Fruit fly (Drosophila melanogaster) whole organism, embryonic: ENCODE measurements around the gene CG4041.

Source experiments
- Atf3 ChIP-seq: fragments of 200-800 bp; sonication (Bioruptor generic); optimal IDR thresholded peaks from 3 replicates; lab custom pipeline; 2016; ENCODE audit warnings: missing biosample characterization, missing genetic modification characterization
- CG10431 ChIP-seq: fragments of 200-800 bp; sonication (Bioruptor generic); optimal IDR thresholded peaks from 3 replicates; lab custom pipeline; 2018; ENCODE audit warnings: missing biosample characterization, mild to moderate bottlenecking, missing genetic modification characterization
- CG10462 ChIP-seq: fragments of 200-800 bp; sonication (Bioruptor generic); optimal IDR thresholded peaks from 2 replicates; lab custom pipeline; 2016; ENCODE audit warnings: missing biosample characterization, missing genetic modification characterization
- CG10959 ChIP-seq: fragments of 200-800 bp; sonication (Bioruptor generic); IDR thresholded peaks from 2 replicates; pipeline ENCODE4 v1.3.6; 2022; ENCODE audit warnings: missing biosample characterization, missing genetic modification characterization
- CG11247 ChIP-seq: fragments of 200-800 bp; sonication (Bioruptor generic); IDR thresholded peaks from 2 replicates; pipeline ENCODE4 v1.3.6; 2022; ENCODE audit warnings: missing biosample characterization, missing genetic modification characterization
- CG12659 ChIP-seq: fragments of 200-800 bp; sonication (Bioruptor generic); optimal IDR thresholded peaks from 3 replicates; lab custom pipeline; 2017; ENCODE audit warnings: mild to moderate bottlenecking, missing biosample characterization, missing genetic modification reagents, missing genetic modification characterization
- CG14667 ChIP-seq: fragments of 200-800 bp; sonication (Bioruptor generic); IDR thresholded peaks from 2 replicates; pipeline ENCODE4 v1.3.6; 2022; ENCODE audit warnings: missing biosample characterization, missing genetic modification characterization
- CG16779 ChIP-seq: fragments of 200-800 bp; sonication (Bioruptor generic); IDR thresholded peaks from 2 replicates; pipeline ENCODE4 v1.3.6; 2022; ENCODE audit warnings: missing biosample characterization, missing genetic modification characterization
- CG17186 ChIP-seq: fragments of 200-800 bp; sonication (Bioruptor generic); optimal IDR thresholded peaks from 3 replicates; lab custom pipeline; 2017; ENCODE audit warnings: missing biosample characterization, missing genetic modification reagents, missing genetic modification characterization
- CG17359 ChIP-seq: fragments of 200-800 bp; sonication (Bioruptor generic); optimal IDR thresholded peaks from 3 replicates; lab custom pipeline; 2018; ENCODE audit warnings: missing biosample characterization, mild to moderate bottlenecking, missing genetic modification characterization, moderate library complexity
- CG1792 ChIP-seq: fragments of 200-800 bp; sonication (Bioruptor generic); optimal IDR thresholded peaks from 2 replicates; lab custom pipeline; 2016; ENCODE audit warnings: missing biosample characterization, missing genetic modification characterization
- CG2712 ChIP-seq: fragments of 200-800 bp; optimal IDR thresholded peaks from 3 replicates; lab custom pipeline; 2019; ENCODE audit warnings: missing biosample characterization, mild to moderate bottlenecking, missing genetic modification characterization, moderate library complexity
- CG32772 ChIP-seq: fragments of 200-800 bp; sonication (Bioruptor generic); IDR thresholded peaks from 2 replicates; pipeline ENCODE4 v1.3.6; 2022; ENCODE audit warnings: missing biosample characterization, missing genetic modification characterization
- CG33213 ChIP-seq: fragments of 200-800 bp; sonication (Bioruptor generic); optimal IDR thresholded peaks from 3 replicates; lab custom pipeline; 2016; ENCODE audit warnings: missing biosample characterization, missing genetic modification characterization
- CG3726 ChIP-seq: fragments of 200-800 bp; sonication (Bioruptor generic); IDR thresholded peaks from 3 replicates; pipeline ENCODE4, ENCODE4 v1.3.6; 2022; ENCODE audit warnings: missing biosample characterization, missing genetic modification characterization
- CG3995 ChIP-seq: fragments of 200-800 bp; sonication (Bioruptor generic); optimal IDR thresholded peaks from 3 replicates; lab custom pipeline; 2016; ENCODE audit warnings: missing biosample characterization, missing genetic modification characterization
- CG4707 ChIP-seq: fragments of 200-800 bp; sonication (Bioruptor generic); optimal IDR thresholded peaks from 2 replicates; lab custom pipeline; 2018; ENCODE audit warnings: missing biosample characterization, mild to moderate bottlenecking, missing genetic modification characterization, moderate library complexity
- CG4854 ChIP-seq: fragments of 200-800 bp; sonication (Bioruptor generic); optimal IDR thresholded peaks from 2 replicates; lab custom pipeline; 2016; ENCODE audit warnings: missing biosample characterization, missing genetic modification characterization, inconsistent platforms
- CG5180 ChIP-seq: fragments of 200-800 bp; sonication (Bioruptor generic); optimal IDR thresholded peaks from 3 replicates; lab custom pipeline; 2017; ENCODE audit warnings: missing biosample characterization, missing genetic modification characterization, mild to moderate bottlenecking, moderate library complexity, missing genetic modification reagents
- CG6654 ChIP-seq: fragments of 200-800 bp; sonication (Bioruptor generic); optimal IDR thresholded peaks from 2 replicates; lab custom pipeline; 2017; ENCODE audit warnings: missing biosample characterization, mild to moderate bottlenecking, missing genetic modification characterization
- CG7928 ChIP-seq: fragments of 200-800 bp; sonication (Bioruptor generic); optimal IDR thresholded peaks from 2 replicates; lab custom pipeline; 2017; ENCODE audit warnings: missing biosample characterization, mild to moderate bottlenecking, missing genetic modification characterization
- CG7963 ChIP-seq: fragments of 200-800 bp; sonication (Bioruptor generic); IDR thresholded peaks from 3 replicates; pipeline ENCODE4 v1.3.6; 2022; ENCODE audit warnings: missing biosample characterization, missing genetic modification characterization; ENCODE audit not compliant: partially characterized antibody
- CoRest ChIP-seq: fragments of 200-800 bp; sonication (Bioruptor generic); optimal IDR thresholded peaks from 3 replicates; lab custom pipeline; 2018; ENCODE audit warnings: missing biosample characterization, mild to moderate bottlenecking, missing genetic modification characterization, moderate library complexity
- Dp ChIP-seq: fragments of 200-800 bp; sonication (Bioruptor generic); optimal IDR thresholded peaks from 2 replicates; lab custom pipeline; 2018; ENCODE audit warnings: missing biosample characterization, mild to moderate bottlenecking, missing genetic modification characterization, moderate library complexity
- Dref ChIP-seq: fragments of 200-800 bp; sonication (Bioruptor generic); IDR thresholded peaks from 2 replicates; pipeline ENCODE4 v1.3.6; 2022; ENCODE audit warnings: missing biosample characterization, missing genetic modification characterization
- E2f2 ChIP-seq: fragments of 200-800 bp; sonication (Bioruptor generic); IDR thresholded peaks from 2 replicates; pipeline ENCODE4 v1.3.6; 2022; ENCODE audit warnings: missing biosample characterization, missing genetic modification characterization
- ERR ChIP-seq: fragments of 200-800 bp; sonication (Bioruptor generic); optimal IDR thresholded peaks from 2 replicates; lab custom pipeline; 2016; ENCODE audit warnings: missing biosample characterization, missing genetic modification characterization
- Lim3 ChIP-seq: fragments of 200-800 bp; sonication (Bioruptor generic); IDR thresholded peaks from 2 replicates; pipeline ENCODE4 v1.3.6; 2022; ENCODE audit warnings: missing biosample characterization, missing genetic modification characterization
- MBD-R2 ChIP-seq: fragments of 200-800 bp; sonication (Bioruptor generic); IDR thresholded peaks from 2 replicates; pipeline ENCODE4 v1.3.6; 2022; ENCODE audit warnings: missing biosample characterization, missing genetic modification characterization
- MESR4 ChIP-seq: fragments of 200-800 bp; sonication (Bioruptor generic); optimal IDR thresholded peaks from 2 replicates; lab custom pipeline; 2018; ENCODE audit warnings: missing biosample characterization, mild to moderate bottlenecking, missing genetic modification characterization, moderate library complexity
- Mrtf ChIP-seq: fragments of 200-800 bp; sonication (Bioruptor generic); IDR thresholded peaks from 3 replicates; pipeline ENCODE4 v1.3.6; 2022; ENCODE audit warnings: missing biosample characterization, missing genetic modification characterization
- Nf-YC ChIP-seq: fragments of 200-800 bp; optimal IDR thresholded peaks from 3 replicates; lab custom pipeline; 2019; ENCODE audit warnings: missing biosample characterization, mild to moderate bottlenecking, missing genetic modification characterization, moderate library complexity
- Six4 ChIP-seq: fragments of 200-800 bp; sonication (Bioruptor generic); optimal IDR thresholded peaks from 2 replicates; lab custom pipeline; 2016; ENCODE audit warnings: missing biosample characterization, missing genetic modification characterization
- al ChIP-seq: fragments of 200-800 bp; sonication (Bioruptor generic); IDR thresholded peaks from 2 replicates; pipeline ENCODE4 v1.3.6; 2022; ENCODE audit warnings: missing biosample characterization, missing genetic modification characterization
- ato ChIP-seq: fragments of 200-800 bp; sonication (Bioruptor generic); IDR thresholded peaks from 2 replicates; pipeline ENCODE4 v1.3.6; 2022; ENCODE audit warnings: missing biosample characterization, missing genetic modification characterization; ENCODE audit not compliant: partially characterized antibody
- cad ChIP-seq: fragments of >200 bp; optimal IDR thresholded peaks from 2 replicates; lab custom pipeline; 2017; ENCODE audit warnings: missing biosample characterization, missing genetic modification characterization
- cas ChIP-seq: fragments of 200-800 bp; sonication (Bioruptor generic); IDR thresholded peaks from 2 replicates; pipeline ENCODE4 v1.3.6; 2022; ENCODE audit warnings: missing biosample characterization, missing genetic modification characterization
- ci ChIP-seq: fragments of 200-800 bp; sonication (Bioruptor generic); IDR thresholded peaks from 3 replicates; pipeline ENCODE4 v1.3.6; 2022; ENCODE audit warnings: missing biosample characterization, missing genetic modification characterization
- exex ChIP-seq: fragments of 200-800 bp; sonication (Bioruptor generic); optimal IDR thresholded peaks from 4 replicates; lab custom pipeline; 2018; ENCODE audit warnings: missing biosample characterization, mild to moderate bottlenecking, missing genetic modification characterization, moderate library complexity
- gem ChIP-seq: fragments of 200-800 bp; sonication (Bioruptor generic); optimal IDR thresholded peaks from 2 replicates; lab custom pipeline; 2019; ENCODE audit warnings: missing biosample characterization, mild to moderate bottlenecking, missing genetic modification characterization, moderate library complexity
- gsb-n ChIP-seq: fragments of 200-800 bp; sonication (Bioruptor generic); optimal IDR thresholded peaks from 3 replicates; lab custom pipeline; 2018; ENCODE audit warnings: missing biosample characterization, mild to moderate bottlenecking, missing genetic modification characterization
- jigr1 ChIP-seq: fragments of 200-800 bp; sonication (Bioruptor generic); IDR thresholded peaks from 3 replicates; pipeline ENCODE4 v1.3.6; 2022; ENCODE audit warnings: missing biosample characterization, missing genetic modification characterization
- nau ChIP-seq: fragments of 200-800 bp; sonication (Bioruptor generic); optimal IDR thresholded peaks from 3 replicates; lab custom pipeline; 2017; ENCODE audit warnings: missing biosample characterization, mild to moderate bottlenecking, missing genetic modification characterization, missing genetic modification reagents
- nom ChIP-seq: fragments of 200-800 bp; sonication (Bioruptor generic); optimal IDR thresholded peaks from 2 replicates; lab custom pipeline; 2017; ENCODE audit warnings: missing biosample characterization, missing genetic modification characterization, mild to moderate bottlenecking, moderate library complexity, missing genetic modification reagents
- pfk ChIP-seq: fragments of 200-800 bp; sonication (Bioruptor generic); optimal IDR thresholded peaks from 2 replicates; lab custom pipeline; 2018; ENCODE audit warnings: missing biosample characterization, mild to moderate bottlenecking, missing genetic modification characterization, moderate library complexity
- slbo ChIP-seq: fragments of 200-800 bp; sonication (Bioruptor generic); IDR thresholded peaks from 2 replicates; pipeline ENCODE4 v1.3.6; 2022; ENCODE audit warnings: missing biosample characterization, missing genetic modification characterization
- trem ChIP-seq: fragments of 200-800 bp; optimal IDR thresholded peaks from 3 replicates; lab custom pipeline; 2019; ENCODE audit warnings: missing biosample characterization, mild to moderate bottlenecking, missing genetic modification characterization, moderate library complexity
- wek ChIP-seq: fragments of 200-800 bp; sonication (Bioruptor generic); optimal IDR thresholded peaks from 3 replicates; lab custom pipeline; 2018; ENCODE audit warnings: missing biosample characterization, mild to moderate bottlenecking, missing genetic modification characterization, moderate library complexity
- zfh2 ChIP-seq: fragments of 200-800 bp; sonication (Bioruptor generic); optimal IDR thresholded peaks from 2 replicates; lab custom pipeline; 2016; ENCODE audit warnings: missing biosample characterization, missing genetic modification characterization

CG4041 gene

DNA sequence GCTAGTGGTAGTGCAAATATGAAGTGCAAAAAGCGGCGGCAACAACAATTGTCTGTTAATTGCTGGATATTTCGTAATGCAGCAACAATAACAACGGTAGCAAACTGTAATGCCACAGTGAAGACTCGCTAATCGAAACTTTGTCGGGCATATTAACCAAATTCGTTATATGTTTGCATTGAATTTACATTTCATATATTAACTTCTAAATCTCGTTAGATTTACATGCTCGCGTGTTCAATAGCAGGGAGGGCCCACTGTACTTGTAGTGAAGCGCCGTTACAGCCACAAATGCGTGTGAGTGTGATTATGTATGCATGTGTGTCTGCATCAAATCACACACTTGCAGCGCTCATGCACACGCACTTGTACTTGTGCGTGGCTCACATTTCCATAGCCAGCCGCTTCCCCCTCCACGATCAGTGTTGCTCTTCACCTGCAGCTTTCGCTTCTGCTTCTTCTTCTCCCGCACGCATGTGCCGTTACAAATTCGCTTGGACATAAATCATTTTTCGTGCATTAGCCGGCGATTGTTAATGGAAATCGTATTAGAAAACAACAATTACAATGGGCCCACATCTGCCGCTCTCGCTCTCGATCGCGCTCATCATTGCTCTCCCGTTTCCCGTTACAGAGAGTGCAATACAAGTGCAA is 21.7 kb upstream of the CG4041 start (continued):
- TF ChIP-seq CG7928 (peak; percentile 48), ERR (GFP tag; lab: Kevin White, UChicago) (peak; percentile 92), CG12659 (GFP tag; lab: Kevin White, UChicago) (peak; percentile 88), cas (GFP tag; lab: Robert Waterston, UW) (peak; percentile 66), Nf-YC (tag; lab: Kevin White, UChicago) (peak; percentile 77), Six4 (peak; percentile 95), trem (tag; lab: Kevin White, UChicago) (peak; percentile 91), CG17186 (peak; percentile 90), MBD-R2 (GFP tag; lab: Robert Waterston, UW) (peak; percentile 79), CG33213 (GFP tag; lab: Kevin White, UChicago) (peak; percentile 95), CG7963 (GFP tag; lab: Robert Waterston, UW) (no peak), CG1792 (GFP tag; lab: Kevin White, UChicago) (peak; percentile 89), al (GFP tag; lab: Robert Waterston, UW) (peak; percentile 75)

DNA sequence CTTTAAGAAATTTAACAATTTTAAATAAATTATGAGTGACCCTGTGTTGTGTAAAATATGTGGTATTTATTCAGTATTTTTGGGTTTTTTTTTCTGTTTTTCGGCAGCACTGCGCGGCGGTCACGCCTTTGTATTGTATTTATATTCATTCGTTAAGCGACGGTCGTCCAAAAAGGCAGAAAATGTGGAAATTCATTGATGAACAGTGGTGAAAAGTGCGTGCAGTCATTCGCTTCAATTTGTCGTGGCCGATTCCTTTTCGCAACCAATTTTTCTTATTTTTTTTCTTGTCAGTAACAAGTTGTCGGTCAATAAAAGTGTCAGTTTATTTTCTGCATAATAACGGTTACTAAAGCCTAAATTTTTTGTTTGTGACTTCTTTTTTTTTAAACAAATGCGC is 20.7 kb upstream of the CG4041 start, which contains the start of gene Ptp4E:
Ptp4E (plus strand) TSS at position 143 of the 400 bp plus-strand sequence.
- TF ChIP-seq al (GFP tag; lab: Robert Waterston, UW) = no peak
- TF ChIP-seq cad = no peak
- TF ChIP-seq jigr1 (GFP tag; lab: Robert Waterston, UW) = no peak
- no peak for TF ChIP-seq Atf3 (GFP tag; lab: Kevin White, UChicago)
- no peak for TF ChIP-seq CG5180 (GFP tag; lab: Kevin White, UChicago)
- TF ChIP-seq CG16779 (GFP tag; lab: Robert Waterston, UW) = no peak
- TF ChIP-seq CoRest = no peak
- TF ChIP-seq CG32772 (GFP tag; lab: Robert Waterston, UW) = no peak
- TF ChIP-seq CG17359 (tag; lab: Kevin White, UChicago) = peak; percentile 23
- TF ChIP-seq CG10431 (GFP tag; lab: Kevin White, UChicago) = peak; percentile 44
- peak; percentile 45; the same call in 1 of the 3 replicates for TF ChIP-seq ci
- TF ChIP-seq E2f2 (GFP tag; lab: Robert Waterston, UW) = peak; percentile 43
- TF ChIP-seq gem = no peak
- TF ChIP-seq Dp (GFP tag; lab: Kevin White, UChicago) = peak; percentile 31
- no peak for TF ChIP-seq nau (GFP tag; lab: Kevin White, UChicago)
- no peak for TF ChIP-seq CG4707 (GFP tag; lab: Kevin White, UChicago)
- TF ChIP-seq CG2712 (tag; lab: Kevin White, UChicago) = peak; percentile 12
- no peak for TF ChIP-seq CG10959 (GFP tag; lab: Robert Waterston, UW)
- no peak for TF ChIP-seq CG10462 (GFP tag; lab: Kevin White, UChicago)
- TF ChIP-seq slbo (GFP tag; lab: Robert Waterston, UW) = no peak
- peak; percentile 28; the same call in 1 of the 2 replicates for TF ChIP-seq Dref (GFP tag; lab: Robert Waterston, UW)
- no peak for TF ChIP-seq CG14667 (GFP tag; lab: Robert Waterston, UW)
- peak; percentile 47 for TF ChIP-seq nom
- no peak for TF ChIP-seq exex
- no peak for TF ChIP-seq pfk
- no peak for TF ChIP-seq CG3726 (GFP tag; lab: Robert Waterston, UW)
- TF ChIP-seq wek (GFP tag; lab: Kevin White, UChicago) = peak; percentile 20
- no peak for TF ChIP-seq CG11247 (GFP tag; lab: Robert Waterston, UW)
- TF ChIP-seq gsb-n (tag; lab: Kevin White, UChicago) = no peak
- no peak for TF ChIP-seq CG6654 (GFP tag; lab: Kevin White, UChicago)
- TF ChIP-seq ato = no peak
- TF ChIP-seq Mrtf (GFP tag; lab: Robert Waterston, UW) = no peak
- TF ChIP-seq CG33213 (GFP tag; lab: Kevin White, UChicago) = peak; percentile 34
- TF ChIP-seq CG3995 (GFP tag; lab: Kevin White, UChicago) = peak; percentile 30
- TF ChIP-seq zfh2 (GFP tag; lab: Kevin White, UChicago) = no peak
- TF ChIP-seq MESR4 (GFP tag; lab: Kevin White, UChicago) = peak; percentile 30
- TF ChIP-seq CG4854 (GFP tag; lab: Kevin White, UChicago) = no peak
- TF ChIP-seq Lim3 (GFP tag; lab: Robert Waterston, UW) = no peak
